Worm (Caenorhabditis elegans) whole organism, young adult: ENCODE data around the gene C06A12.3.

Experiments
- C17E4.6 ChIP-seq: fragments of 200-800 bp; sonication (Bioruptor generic); IDR thresholded peaks from 2 replicates; pipeline ENCODE4 v1.3.6; 2022; ENCODE audit warnings: missing genetic modification reagents, missing genetic modification characterization, missing compliant biosample characterization
- D2030.7 ChIP-seq: fragments of 200-800 bp; sonication (Bioruptor generic); IDR thresholded peaks from 2 replicates; pipeline ENCODE4 v1.3.6; 2022; ENCODE audit warnings: missing genetic modification reagents, missing genetic modification characterization, missing compliant biosample characterization
- F22D6.2 ChIP-seq: sonication (generic microtip); optimal IDR thresholded peaks from 2 replicates; lab custom pipeline; 2016; ENCODE audit warnings: mild to moderate bottlenecking, missing genetic modification characterization, missing compliant biosample characterization
- F37B4.10 ChIP-seq: fragments of 200-800 bp; sonication (Bioruptor generic); IDR thresholded peaks from 2 replicates; pipeline ENCODE4 v1.3.6; 2022; ENCODE audit warnings: missing genetic modification characterization, missing compliant biosample characterization
- F49E8.2 ChIP-seq: sonication (generic microtip); optimal IDR thresholded peaks from 3 replicates; lab custom pipeline; 2017; ENCODE audit warnings: missing genetic modification characterization, mild to moderate bottlenecking, missing compliant biosample characterization, antibody characterized with exemption, moderate library complexity; ENCODE audit not compliant: insufficient read depth
- F55B11.4 ChIP-seq: sonication (generic microtip); optimal IDR thresholded peaks from 2 replicates; lab custom pipeline; 2016; ENCODE audit warnings: missing compliant biosample characterization, missing genetic modification characterization, borderline replicate concordance; ENCODE audit not compliant: insufficient read depth
- K12H6.12 ChIP-seq: fragments of 200-800 bp; sonication (Bioruptor generic); optimal IDR thresholded peaks from 2 replicates; lab custom pipeline; 2018; ENCODE audit warnings: mild to moderate bottlenecking, missing genetic modification characterization, missing compliant biosample characterization
- T07F8.4 ChIP-seq: sonication (generic microtip); optimal IDR thresholded peaks from 2 replicates; lab custom pipeline; 2016; ENCODE audit warnings: mild to moderate bottlenecking, missing genetic modification characterization, moderate library complexity, missing compliant biosample characterization
- Y67H2A.10 ChIP-seq: fragments of 200-800 bp; sonication (Bioruptor generic); conservative IDR thresholded peaks from 2 replicates; pipeline ENCODE4 v1.3.6; 2022; ENCODE audit warnings: missing genetic modification reagents, missing genetic modification characterization, missing compliant biosample characterization
- Y79H2A.3 ChIP-seq: fragments of 200-800 bp; sonication (Bioruptor generic); conservative IDR thresholded peaks from 2 replicates; pipeline ENCODE4 v1.3.6; 2022; ENCODE audit warnings: missing genetic modification reagents, missing genetic modification characterization, missing compliant biosample characterization
- ZK185.1 ChIP-seq: sonication (generic microtip); optimal IDR thresholded peaks from 2 replicates; lab custom pipeline; 2016; ENCODE audit warnings: mild to moderate bottlenecking, missing genetic modification characterization, missing compliant biosample characterization; ENCODE audit not compliant: poor library complexity, severe bottlenecking
- akir-1 ChIP-seq: fragments of 200-800 bp; sonication (Bioruptor generic); optimal IDR thresholded peaks from 2 replicates; lab custom pipeline; 2018; ENCODE audit warnings: mild to moderate bottlenecking, missing genetic modification characterization, moderate library complexity, missing compliant biosample characterization
- aptf-2 ChIP-seq: fragments of 200-800 bp; sonication (Bioruptor generic); conservative IDR thresholded peaks from 2 replicates; pipeline ENCODE4 v1.3.6; 2022; ENCODE audit warnings: missing genetic modification reagents, missing genetic modification characterization, missing compliant biosample characterization
- attf-5 ChIP-seq: fragments of 200-800 bp; sonication (Bioruptor generic); optimal IDR thresholded peaks from 2 replicates; lab custom pipeline; 2018; ENCODE audit warnings: mild to moderate bottlenecking, missing genetic modification characterization, missing compliant biosample characterization
- bed-2 ChIP-seq: fragments of 200-800 bp; sonication (Bioruptor generic); IDR thresholded peaks from 2 replicates; pipeline ENCODE4 v1.3.6; 2022; ENCODE audit warnings: missing genetic modification reagents, missing genetic modification characterization, missing compliant biosample characterization
- ccch-3 ChIP-seq: fragments of 200-800 bp; sonication (Bioruptor generic); optimal IDR thresholded peaks from 2 replicates; lab custom pipeline; 2018; ENCODE audit warnings: mild to moderate bottlenecking, missing genetic modification characterization, missing compliant biosample characterization
- cebp-1 ChIP-seq, 2 experiments: fragments of 200-800 bp in 1 of 2; sonication (Bioruptor generic) in 1 of 2; sonication (generic microtip) in 1 of 2; IDR thresholded peaks in 1 of 2; optimal IDR thresholded peaks in 1 of 2; 2 replicates each; pipeline versions ENCODE4 v1.3.6 to Lab custom; 2017 to 2022; ENCODE audit warnings: missing compliant biosample characterization in 2 of 2, missing genetic modification characterization in 2 of 2, mild to moderate bottlenecking in 1 of 2, missing genetic modification reagents in 1 of 2, moderate library complexity in 1 of 2
- ceh-40 ChIP-seq: fragments of 200-800 bp; sonication (Bioruptor generic); IDR thresholded peaks from 2 replicates; pipeline ENCODE4 v1.3.6; 2022; ENCODE audit warnings: missing genetic modification characterization, missing compliant biosample characterization
- die-1 ChIP-seq: sonication (generic microtip); optimal IDR thresholded peaks from 2 replicates; lab custom pipeline; 2016; ENCODE audit warnings: missing genotype, mild to moderate bottlenecking, missing genetic modification characterization, missing compliant biosample characterization
- dox-1 ChIP-seq: fragments of 200-800 bp; sonication (Bioruptor generic); IDR thresholded peaks from 2 replicates; pipeline ENCODE4 v1.3.6; 2022; ENCODE audit warnings: missing genetic modification reagents, missing genetic modification characterization, missing compliant biosample characterization
- dpff-1 ChIP-seq: sonication (generic microtip); optimal IDR thresholded peaks from 2 replicates; lab custom pipeline; 2017; ENCODE audit warnings: mild to moderate bottlenecking, missing genetic modification characterization, missing compliant biosample characterization
- dpl-1 ChIP-seq: fragments of 150-350 bp; optimal IDR thresholded peaks from 2 replicates; lab custom pipeline; 2014; ENCODE audit warnings: missing biosample characterization, missing genetic modification reagents, missing genetic modification characterization
- egl-18 ChIP-seq: fragments of 200-800 bp; sonication (Bioruptor generic); IDR thresholded peaks from 2 replicates; pipeline ENCODE4 v1.3.6; 2022; ENCODE audit warnings: missing genetic modification reagents, missing genetic modification characterization, missing compliant biosample characterization
- egrh-3 ChIP-seq: fragments of 200-800 bp; sonication (Bioruptor generic); IDR thresholded peaks from 2 replicates; pipeline ENCODE4 v1.3.6; 2022; ENCODE audit warnings: missing genetic modification reagents, missing genetic modification characterization, missing compliant biosample characterization
- fkh-3 ChIP-seq: sonication (generic microtip); optimal IDR thresholded peaks from 2 replicates; lab custom pipeline; 2016; ENCODE audit warnings: mild to moderate bottlenecking, missing genetic modification characterization, missing compliant biosample characterization
- hlh-12 ChIP-seq: sonication (generic microtip); optimal IDR thresholded peaks from 2 replicates; lab custom pipeline; 2016; ENCODE audit warnings: missing genetic modification characterization, missing compliant biosample characterization
- lin-40 ChIP-seq: sonication (generic microtip); optimal IDR thresholded peaks from 2 replicates; lab custom pipeline; 2016; ENCODE audit warnings: missing genetic modification characterization, mild to moderate bottlenecking, missing compliant biosample characterization, missing genotype, missing genetic modification reagents
- lin-54 ChIP-seq: fragments of 200-800 bp; sonication (Bioruptor generic); optimal IDR thresholded peaks from 2 replicates; lab custom pipeline; 2018; ENCODE audit warnings: mild to moderate bottlenecking, missing genetic modification characterization, missing compliant biosample characterization
- lsl-1 ChIP-seq: fragments of 200-800 bp; sonication (Bioruptor generic); optimal IDR thresholded peaks from 2 replicates; lab custom pipeline; 2018; ENCODE audit warnings: mild to moderate bottlenecking, missing genetic modification characterization, moderate library complexity, missing compliant biosample characterization
- lsy-27 ChIP-seq: sonication (generic microtip); optimal IDR thresholded peaks from 2 replicates; lab custom pipeline; 2017; ENCODE audit warnings: missing genetic modification characterization, mild to moderate bottlenecking, missing compliant biosample characterization, antibody characterized with exemption, missing genotype, borderline replicate concordance; ENCODE audit not compliant: insufficient read depth
- madf-3 ChIP-seq: fragments of 200-800 bp; sonication (Bioruptor generic); IDR thresholded peaks from 2 replicates; pipeline ENCODE4 v1.3.6; 2022; ENCODE audit warnings: missing genetic modification reagents, missing genetic modification characterization, missing compliant biosample characterization
- madf-6 ChIP-seq: fragments of 200-800 bp; sonication (Bioruptor generic); IDR thresholded peaks from 2 replicates; pipeline ENCODE4 v1.3.6; 2022; ENCODE audit warnings: missing genetic modification reagents, missing genetic modification characterization, missing compliant biosample characterization
- nhr-120 ChIP-seq: fragments of 200-800 bp; sonication (Bioruptor generic); IDR thresholded peaks from 2 replicates; pipeline ENCODE4 v1.3.6; 2022; ENCODE audit warnings: missing genetic modification characterization, missing compliant biosample characterization
- nhr-80 ChIP-seq: sonication (generic microtip); optimal IDR thresholded peaks from 2 replicates; lab custom pipeline; 2016; ENCODE audit warnings: missing genetic modification characterization, missing compliant biosample characterization
- pha-4 ChIP-seq: fragments of 150-350 bp; sonication (generic microtip); optimal IDR thresholded peaks from 2 replicates; lab custom pipeline; 2014; ENCODE audit warnings: missing biosample characterization, missing genetic modification reagents, missing genetic modification characterization
- repo-1 ChIP-seq: sonication (generic microtip); optimal IDR thresholded peaks from 2 replicates; lab custom pipeline; 2017; ENCODE audit warnings: mild to moderate bottlenecking, missing genetic modification characterization, missing compliant biosample characterization
- rpc-1 ChIP-seq, 2 experiments: fragments of 150-350 bp in 1 of 2; sonication (generic microtip) in 1 of 2; optimal IDR thresholded peaks; 2 replicates each; lab custom pipeline; 2014 to 2018; ENCODE audit warnings: missing biosample characterization in 1 of 2, missing genetic modification characterization in 1 of 2, missing genetic modification reagents in 1 of 2, missing genotype in 1 of 2
- tbx-9 ChIP-seq: sonication (generic microtip); optimal IDR thresholded peaks from 2 replicates; lab custom pipeline; 2016; ENCODE audit warnings: borderline replicate concordance, missing genetic modification characterization, inconsistent platforms, missing compliant biosample characterization
- unc-130 ChIP-seq: sonication (generic microtip); optimal IDR thresholded peaks from 2 replicates; lab custom pipeline; 2016; ENCODE audit warnings: missing genetic modification reagents, missing genetic modification characterization, missing compliant biosample characterization
- unc-62 ChIP-seq: fragments of 150-350 bp; optimal IDR thresholded peaks from 2 replicates; lab custom pipeline; 2014; ENCODE audit warnings: missing biosample characterization, missing genetic modification reagents, missing genetic modification characterization
- xnd-1 ChIP-seq: sonication (generic microtip); optimal IDR thresholded peaks from 2 replicates; lab custom pipeline; 2016; ENCODE audit warnings: missing genotype, missing genetic modification reagents, missing genetic modification characterization, missing compliant biosample characterization
- zim-3 ChIP-seq: sonication (generic microtip); optimal IDR thresholded peaks from 2 replicates; lab custom pipeline; 2017; ENCODE audit warnings: mild to moderate bottlenecking, missing genetic modification characterization, moderate library complexity, missing compliant biosample characterization
- ztf-22 ChIP-seq: fragments of 200-800 bp; sonication (Bioruptor generic); optimal IDR thresholded peaks from 2 replicates; lab custom pipeline; 2018; ENCODE audit warnings: mild to moderate bottlenecking, missing genetic modification characterization, moderate library complexity, missing compliant biosample characterization

The C06A12.3 gene

ce11 chrIV:17407025-17407424 lies 20.5 kb upstream of the C06A12.3 start, which contains the start of gene T02D1.7:
T02D1.7 (minus strand) TSS chrIV:17407125.
- no peak for TF ChIP-seq unc-62 (GFP tag; lab: Kevin White, UChicago)
- no peak for TF ChIP-seq egl-18 (GFP tag; lab: Robert Waterston, UW)
- no peak for TF ChIP-seq pha-4 (tag; lab: Kevin White, UChicago)
- no peak for TF ChIP-seq egrh-3 (GFP tag; lab: Robert Waterston, UW)
- TF ChIP-seq lin-40 (tag; lab: Kevin White, UChicago): no peak
- TF ChIP-seq aptf-2 (GFP tag; lab: Robert Waterston, UW): no peak
- TF ChIP-seq F37B4.10 (GFP tag; lab: Robert Waterston, UW): no peak
- no peak for TF ChIP-seq lsl-1 (GFP tag; lab: Kevin White, UChicago)
- TF ChIP-seq ztf-22 (GFP tag; lab: Kevin White, UChicago): no peak
- no peak for TF ChIP-seq attf-5 (GFP tag; lab: Kevin White, UChicago)

DNA sequence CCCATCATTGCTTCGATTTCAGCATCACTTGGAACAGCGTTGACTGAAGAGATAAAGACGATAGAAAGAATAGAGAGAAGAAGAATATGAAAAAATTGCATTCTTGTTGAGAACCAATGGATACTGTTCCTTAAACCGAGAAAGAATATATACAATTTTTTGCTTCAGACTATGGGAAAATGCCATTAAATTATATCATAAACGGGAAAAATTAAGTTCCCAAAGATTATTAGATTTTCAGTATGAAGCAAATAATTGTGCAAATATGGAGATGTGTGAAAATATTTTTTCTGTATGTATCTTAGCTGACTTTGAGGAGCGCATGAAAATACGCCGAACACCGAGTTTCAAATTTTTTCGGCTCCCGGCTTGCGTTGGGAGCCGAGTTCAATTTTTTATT lies 20.0 kb upstream of the C06A12.3 start, which contains the start of gene T02D1.9:
Gene T02D1.9, minus strand, starts transcription at position 101 of the 400 bp plus-strand sequence.
- TF ChIP-seq zim-3 (tag; lab: Kevin White, UChicago) (no peak), T07F8.4 (tag; lab: Kevin White, UChicago) (no peak), F22D6.2 (no peak), F55B11.4 (no peak), nhr-120 (GFP tag; lab: Robert Waterston, UW) (no peak), madf-6 (GFP tag; lab: Robert Waterston, UW) (no peak), aptf-2 (GFP tag; lab: Robert Waterston, UW) (no peak), akir-1 (GFP tag; lab: Kevin White, UChicago) (no peak), repo-1 (tag; lab: Kevin White, UChicago) (no peak), lin-54 (GFP tag; lab: Kevin White, UChicago) (no peak)
- TF ChIP-seq, all 124 proteins: peak for 0

ce11 chrIV:17413343-17413742 lies 14.2 kb upstream of the C06A12.3 start:
- TF ChIP-seq F49E8.2: no peak
- no peak for TF ChIP-seq dpl-1 (GFP tag; lab: Kevin White, UChicago)
- TF ChIP-seq madf-6 (GFP tag; lab: Robert Waterston, UW): no peak
- TF ChIP-seq tbx-9: no peak
- no peak for TF ChIP-seq C17E4.6 (GFP tag; lab: Robert Waterston, UW)
- TF ChIP-seq K12H6.12 (tag; lab: Kevin White, UChicago): no peak
- TF ChIP-seq ccch-3 (GFP tag; lab: Kevin White, UChicago): no peak
- TF ChIP-seq ZK185.1 (tag; lab: Kevin White, UChicago): no peak
- no peak for TF ChIP-seq D2030.7 (GFP tag; lab: Robert Waterston, UW)
- TF ChIP-seq cebp-1 (GFP tag; IDR thresholded peaks at IDR 0.05; lab: Robert Waterston, UW): no peak
- no peak for TF ChIP-seq cebp-1 (tag; optimal IDR thresholded peaks at IDR 0.05; lab: Kevin White, UChicago)
- TF ChIP-seq fkh-3 (tag; lab: Kevin White, UChicago): no peak
- no peak for TF ChIP-seq zim-3 (tag; lab: Kevin White, UChicago)

- TF ChIP-seq Y79H2A.3 (GFP tag; lab: Robert Waterston, UW): no peak
- no peak for TF ChIP-seq nhr-80 (tag; lab: Kevin White, UChicago)
- TF ChIP-seq lin-54 (GFP tag; lab: Kevin White, UChicago): no peak
- no peak for TF ChIP-seq Y67H2A.10
- no peak for TF ChIP-seq bed-2 (GFP tag; lab: Robert Waterston, UW)
- TF ChIP-seq xnd-1 (tag; lab: Kevin White, UChicago): no peak
- no peak for TF ChIP-seq hlh-12 (tag; lab: Kevin White, UChicago)
- no peak for TF ChIP-seq ceh-40 (GFP tag; lab: Robert Waterston, UW)
- no peak for TF ChIP-seq unc-130 (GFP tag; lab: Kevin White, UChicago)
- no peak for TF ChIP-seq madf-3 (GFP tag; lab: Robert Waterston, UW)
- no peak for TF ChIP-seq dpff-1 (tag; lab: Kevin White, UChicago)
- no peak for TF ChIP-seq rpc-1 (optimal IDR thresholded peaks at IDR 0.05; lab: Kevin White, UChicago)
- no peak for TF ChIP-seq rpc-1 (tag; optimal IDR thresholded peaks at IDR 0.05; lab: Kevin White, UChicago)
- TF ChIP-seq T07F8.4 (tag; lab: Kevin White, UChicago): no peak
- TF ChIP-seq lsy-27 (tag; lab: Kevin White, UChicago): no peak
- no peak for TF ChIP-seq die-1 (tag; lab: Kevin White, UChicago)
- TF ChIP-seq dox-1 (GFP tag; lab: Robert Waterston, UW): no peak
These were observed 9.8 kb upstream of the C06A12.3 start, which contains the start of gene npr-26 for ce11 chrIV:17417723-17418122. npr-26 (minus strand) TSS chrIV:17417823.
